Worm (Caenorhabditis elegans) whole organism, L2 larva: ENCODE data around the gene Y50D4C.5.

ENCODE experiments used
- R02D3.7 ChIP-seq: fragments of 150-350 bp; optimal IDR thresholded peaks from 2 replicates; lab custom pipeline; 2014; ENCODE audit warnings: missing biosample characterization, missing genetic modification characterization
- blmp-1 ChIP-seq: sonication (generic microtip); optimal IDR thresholded peaks from 2 replicates; lab custom pipeline; 2017; ENCODE audit warnings: missing genetic modification characterization, mild to moderate bottlenecking, missing compliant biosample characterization, antibody characterized with exemption, moderate library complexity; ENCODE audit not compliant: insufficient read depth
- lin-13 ChIP-seq: fragments of 150-350 bp; optimal IDR thresholded peaks from 2 replicates; lab custom pipeline; 2014; ENCODE audit warnings: missing biosample characterization, missing genetic modification reagents, missing genetic modification characterization
- nhr-12 ChIP-seq: fragments of 150-350 bp; optimal IDR thresholded peaks from 2 replicates; lab custom pipeline; 2014; ENCODE audit warnings: missing biosample characterization, missing genetic modification characterization
- skn-1 ChIP-seq: sonication (generic microtip); optimal IDR thresholded peaks from 2 replicates; lab custom pipeline; 2017; ENCODE audit warnings: missing biosample characterization, missing genetic modification characterization
- sma-9 ChIP-seq, 2 experiments: fragments of 150-350 bp in 1 of 2; sonication (generic microtip) in 1 of 2; optimal IDR thresholded peaks; 2 replicates each; lab custom pipeline; 2014 to 2016; ENCODE audit warnings: missing genetic modification characterization in 2 of 2, mild to moderate bottlenecking in 1 of 2, missing biosample characterization in 1 of 2, missing compliant biosample characterization in 1 of 2, missing genetic modification reagents in 1 of 2, moderate library complexity in 1 of 2
- unc-39 ChIP-seq: fragments of 150-350 bp; optimal IDR thresholded peaks from 2 replicates; lab custom pipeline; 2014; ENCODE audit warnings: missing biosample characterization, missing genetic modification characterization

- no peak for TF ChIP-seq lin-13 (GFP tag; lab: Kevin White, UChicago)
- TF ChIP-seq R02D3.7 (tag; lab: Kevin White, UChicago) = no peak
- TF ChIP-seq unc-39 (tag; lab: Kevin White, UChicago) = no peak
- no peak for TF ChIP-seq blmp-1
- no peak for TF ChIP-seq skn-1 (tag; lab: Kevin White, UChicago)
- no peak for TF ChIP-seq sma-9 (GFP tag; optimal IDR thresholded peaks at IDR 0.05; lab: Kevin White, UChicago)
- TF ChIP-seq sma-9 (tag; optimal IDR thresholded peaks at IDR 0.05; lab: Kevin White, UChicago) = no peak
- no peak for TF ChIP-seq nhr-12 (tag; lab: Kevin White, UChicago)
Measured at ce11 chrV:1048482-1048881, 44.9 kb upstream of the Y50D4C.5 start, which contains the start of gene nra-4.
